Fruit fly (Drosophila melanogaster) whole organism, wandering third instar larva: ENCODE data around the gene CG5013.

ENCODE experiments used
- CG9705 ChIP-seq: fragments of 200-800 bp; sonication (Bioruptor generic); optimal IDR thresholded peaks from 2 replicates; lab custom pipeline; 2018; ENCODE audit warnings: missing biosample characterization, mild to moderate bottlenecking, missing genetic modification characterization
- sv ChIP-seq: fragments of 200-800 bp; sonication (Bioruptor generic); optimal IDR thresholded peaks from 3 replicates; lab custom pipeline; 2016; ENCODE audit warnings: missing biosample characterization, missing genetic modification characterization

DNA sequence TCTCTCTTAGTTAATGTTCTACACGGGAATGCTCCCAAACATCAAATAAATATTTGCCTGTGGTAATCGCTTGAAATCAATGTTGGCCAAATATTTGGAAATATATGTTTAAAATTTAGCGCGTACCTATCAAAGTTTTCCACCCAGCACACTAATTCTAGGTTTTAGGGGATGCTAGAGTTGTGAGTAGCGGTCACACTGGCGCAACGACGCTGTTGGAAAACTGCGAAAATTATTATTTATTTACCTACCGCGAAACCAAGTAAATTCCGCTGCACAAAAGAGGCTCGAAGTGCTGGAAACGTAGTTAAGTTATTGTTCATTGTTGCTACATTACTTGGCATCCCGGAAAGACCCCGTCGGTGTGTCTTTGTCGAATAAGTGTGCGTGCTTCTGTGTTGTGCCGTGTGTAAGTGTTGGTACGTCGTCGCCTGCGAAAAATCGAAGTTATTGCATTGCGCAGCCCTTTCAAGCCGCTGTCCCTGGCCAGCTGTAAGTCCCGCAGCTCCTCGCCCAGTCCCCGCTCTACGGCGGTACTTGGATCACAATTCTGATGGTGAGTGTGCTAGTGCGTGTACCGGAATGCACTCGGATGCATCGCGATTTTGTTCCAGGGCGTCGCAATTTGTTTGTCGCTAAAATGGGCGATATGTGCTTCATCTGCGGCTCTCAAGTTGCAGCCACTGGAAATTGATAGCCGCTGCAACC lies 1.3 kb downstream of the CG5013 start, which contains the start of gene msps:
- TF ChIP-seq CG9705 (no peak), sv (GFP tag; lab: Kevin White, UChicago) (no peak)
